Fruit fly (Drosophila melanogaster): ENCODE measurements around the gene CG4497.

CG4497 gene

dm6 chr2L:7213532-7213931, 19.1 kb upstream of the CG4497 start:
- no peak for TF ChIP-seq noc (tag; optimal IDR thresholded peaks at IDR 0.05)

- TF ChIP-seq noc (tag; optimal IDR thresholded peaks at IDR 0.05): no peak
Observed at dm6 chr2L:7207660-7208059, 13.3 kb upstream of the CG4497 start.

- TF ChIP-seq noc (tag; optimal IDR thresholded peaks at IDR 0.05): no peak
Observed at dm6 chr2L:7204172-7204482, 9.7 kb upstream of the CG4497 start, which contains the start of gene CG4502. Gene CG4502 (minus strand): TSS chr2L:7204264.

dm6 chr2L:7203411-7204171, 9.2 kb upstream of the CG4497 start:
- TF ChIP-seq noc (tag; optimal IDR thresholded peaks at IDR 0.05): no peak

- TF ChIP-seq noc (tag; optimal IDR thresholded peaks at IDR 0.05): no peak
Observed at dm6 chr2L:7200168-7200567, 5.8 kb upstream of the CG4497 start.

dm6 chr2L:7199635-7200110, 5.3 kb upstream of the CG4497 start:
- TF ChIP-seq noc (tag; optimal IDR thresholded peaks at IDR 0.05): no peak

dm6 chr2L:7198618-7199017, 4.2 kb upstream of the CG4497 start:
- no peak for TF ChIP-seq noc (tag; optimal IDR thresholded peaks at IDR 0.05)

- no peak for TF ChIP-seq noc (tag; optimal IDR thresholded peaks at IDR 0.05)
Observed at dm6 chr2L:7189674-7190073, 4.7 kb downstream of the CG4497 start, which contains the start of gene CG4496. Gene CG4496 (minus strand): TSS chr2L:7190010.

dm6 chr2L:7188530-7188996, 5.8 kb downstream of the CG4497 start:
- peak; percentile 94 for TF ChIP-seq noc (tag; optimal IDR thresholded peaks at IDR 0.05)

- TF ChIP-seq noc (tag; optimal IDR thresholded peaks at IDR 0.05): no peak
Observed at dm6 chr2L:7187920-7188529, 6.4 kb downstream of the CG4497 start.

- TF ChIP-seq noc (tag; optimal IDR thresholded peaks at IDR 0.05): no peak
Observed at dm6 chr2L:7181978-7182392, 12.4 kb downstream of the CG4497 start, which contains the start of gene MICU1. Gene MICU1 (plus strand): TSS chr2L:7182234.

- TF ChIP-seq noc (tag; optimal IDR thresholded peaks at IDR 0.05): no peak
Observed at dm6 chr2L:7179276-7179675, 15.1 kb downstream of the CG4497 start.

- no peak for TF ChIP-seq noc (tag; optimal IDR thresholded peaks at IDR 0.05)
Observed at dm6 chr2L:7175786-7176185, 18.6 kb downstream of the CG4497 start.

- no peak for TF ChIP-seq noc (tag; optimal IDR thresholded peaks at IDR 0.05)
Observed at dm6 chr2L:7174351-7174750, 20.0 kb downstream of the CG4497 start.

- TF ChIP-seq noc (tag; optimal IDR thresholded peaks at IDR 0.05): no peak
Observed at dm6 chr2L:7169003-7169402, 25.4 kb downstream of the CG4497 start.

- no peak for TF ChIP-seq noc (tag; optimal IDR thresholded peaks at IDR 0.05)
Observed at dm6 chr2L:7165832-7166231, 28.6 kb downstream of the CG4497 start.

dm6 chr2L:7158798-7159197, 35.6 kb downstream of the CG4497 start:
- no peak for TF ChIP-seq noc (tag; optimal IDR thresholded peaks at IDR 0.05)

Data from whole organism, larva.